Fruit fly (Drosophila melanogaster) whole organism, embryonic: Measurements from ENCODE around the gene CG2816.
A peak's percentile ranks its signal among the peaks of the same experiment; 100 is the strongest.

Experiments used
- Asciz ChIP-seq: fragments of 200-800 bp; sonication (Bioruptor generic); optimal IDR thresholded peaks from 2 replicates; lab custom pipeline; 2017; ENCODE audit warnings: missing biosample characterization, mild to moderate bottlenecking, missing genetic modification characterization, missing genetic modification reagents
- B-H2 ChIP-seq: fragments of 200-800 bp; sonication (Bioruptor generic); optimal IDR thresholded peaks from 2 replicates; lab custom pipeline; 2018; ENCODE audit warnings: missing biosample characterization, mild to moderate bottlenecking, missing genetic modification characterization
- BEAF-32 ChIP-seq: fragments of 200-800 bp; sonication (Bioruptor generic); optimal IDR thresholded peaks from 3 replicates; lab custom pipeline; 2017; ENCODE audit warnings: missing biosample characterization, missing genetic modification characterization, mild to moderate bottlenecking, moderate library complexity, missing genetic modification reagents
- CG10267 ChIP-seq: fragments of 200-800 bp; sonication (Bioruptor generic); optimal IDR thresholded peaks from 2 replicates; lab custom pipeline; 2018; ENCODE audit warnings: missing biosample characterization, mild to moderate bottlenecking, missing genetic modification characterization, moderate library complexity
- CG10321 ChIP-seq: fragments of 200-800 bp; sonication (Bioruptor generic); IDR thresholded peaks from 2 replicates; pipeline ENCODE4 v1.3.6; 2022; ENCODE audit warnings: missing biosample characterization, missing genetic modification characterization
- CG10959 ChIP-seq: fragments of 200-800 bp; sonication (Bioruptor generic); IDR thresholded peaks from 2 replicates; pipeline ENCODE4 v1.3.6; 2022; ENCODE audit warnings: missing biosample characterization, missing genetic modification characterization
- CG11696 ChIP-seq: fragments of 200-800 bp; sonication (Bioruptor generic); IDR thresholded peaks from 2 replicates; pipeline ENCODE4 v1.3.6; 2022; ENCODE audit warnings: missing biosample characterization, missing genetic modification characterization
- CG12104 ChIP-seq: fragments of 200-800 bp; sonication (Bioruptor generic); optimal IDR thresholded peaks from 3 replicates; lab custom pipeline; 2016; ENCODE audit warnings: missing biosample characterization, missing genetic modification characterization
- CG16813 ChIP-seq: fragments of 200-800 bp; sonication (Bioruptor generic); IDR thresholded peaks from 3 replicates; pipeline ENCODE4 v1.3.6; 2022; ENCODE audit warnings: missing biosample characterization, missing genetic modification characterization; ENCODE audit not compliant: partially characterized antibody
- CG16863 ChIP-seq: fragments of 200-800 bp; sonication (Bioruptor generic); optimal IDR thresholded peaks from 3 replicates; lab custom pipeline; 2016; ENCODE audit warnings: missing biosample characterization, missing genetic modification characterization
- CG17328 ChIP-seq: fragments of 200-800 bp; sonication (Bioruptor generic); IDR thresholded peaks from 2 replicates; pipeline ENCODE4 v1.3.6; 2022; ENCODE audit warnings: missing biosample characterization, missing genetic modification characterization
- CG17802 ChIP-seq: fragments of 200-800 bp; sonication (Bioruptor generic); optimal IDR thresholded peaks from 2 replicates; lab custom pipeline; 2018; ENCODE audit warnings: missing biosample characterization, mild to moderate bottlenecking, missing genetic modification characterization, moderate library complexity
- CG30403 ChIP-seq: fragments of 200-800 bp; sonication (Bioruptor generic); optimal IDR thresholded peaks from 3 replicates; lab custom pipeline; 2016; ENCODE audit warnings: missing biosample characterization, missing genetic modification characterization
- CG31224 ChIP-seq: fragments of 200-800 bp; sonication (Bioruptor generic); IDR thresholded peaks from 2 replicates; pipeline ENCODE4 v1.3.6; 2022; ENCODE audit warnings: missing biosample characterization, missing genetic modification characterization
- CG32772 ChIP-seq: fragments of 200-800 bp; sonication (Bioruptor generic); IDR thresholded peaks from 2 replicates; pipeline ENCODE4 v1.3.6; 2022; ENCODE audit warnings: missing biosample characterization, missing genetic modification characterization
- CG4404 ChIP-seq: fragments of 200-800 bp; sonication (Bioruptor generic); IDR thresholded peaks from 2 replicates; pipeline ENCODE4 v1.3.6; 2022; ENCODE audit warnings: missing biosample characterization, missing genetic modification characterization
- CG5953 ChIP-seq: fragments of 200-800 bp; sonication (Bioruptor generic); IDR thresholded peaks from 2 replicates; pipeline ENCODE4 v1.3.6; 2022; ENCODE audit warnings: missing biosample characterization, missing genetic modification characterization
- CG6175 ChIP-seq: fragments of 200-800 bp; sonication (Bioruptor generic); IDR thresholded peaks from 3 replicates; pipeline ENCODE4 v1.3.6; 2022; ENCODE audit warnings: missing biosample characterization, missing genetic modification characterization
- CG6254 ChIP-seq: fragments of 200-800 bp; sonication (Bioruptor generic); optimal IDR thresholded peaks from 3 replicates; lab custom pipeline; 2017; ENCODE audit warnings: mild to moderate bottlenecking, missing biosample characterization, missing genetic modification reagents, missing genetic modification characterization
- CG7963 ChIP-seq: fragments of 200-800 bp; sonication (Bioruptor generic); IDR thresholded peaks from 3 replicates; pipeline ENCODE4 v1.3.6; 2022; ENCODE audit warnings: missing biosample characterization, missing genetic modification characterization; ENCODE audit not compliant: partially characterized antibody
- CG8290 ChIP-seq, 3 experiments: fragments of 200-800 bp; sonication (Bioruptor generic); optimal IDR thresholded peaks; 2 replicates each; lab custom pipeline; 2016 to 2019; ENCODE audit warnings: missing biosample characterization in 3 of 3, missing genetic modification characterization in 3 of 3, mild to moderate bottlenecking in 2 of 3, moderate library complexity in 1 of 3
- CG8924 ChIP-seq: fragments of 200-800 bp; optimal IDR thresholded peaks from 3 replicates; lab custom pipeline; 2019; ENCODE audit warnings: missing biosample characterization, mild to moderate bottlenecking, missing genetic modification characterization, moderate library complexity
- Chrac-16 ChIP-seq: fragments of 200-800 bp; sonication (Bioruptor generic); optimal IDR thresholded peaks from 3 replicates; lab custom pipeline; 2016; ENCODE audit warnings: missing biosample characterization, missing genetic modification characterization
- E2f1 ChIP-seq: fragments of 200-800 bp; sonication (Bioruptor generic); IDR thresholded peaks from 2 replicates; pipeline ENCODE4 v1.3.6; 2022; ENCODE audit warnings: missing biosample characterization, missing genetic modification characterization
- ERR ChIP-seq: fragments of 200-800 bp; sonication (Bioruptor generic); optimal IDR thresholded peaks from 2 replicates; lab custom pipeline; 2016; ENCODE audit warnings: missing biosample characterization, missing genetic modification characterization
- Elba2 ChIP-seq: fragments of 200-800 bp; sonication (Bioruptor generic); optimal IDR thresholded peaks from 3 replicates; lab custom pipeline; 2016; ENCODE audit warnings: missing biosample characterization, missing genetic modification characterization
- Fer2 ChIP-seq: fragments of 200-800 bp; sonication (Bioruptor generic); optimal IDR thresholded peaks from 2 replicates; lab custom pipeline; 2018; ENCODE audit warnings: missing biosample characterization, mild to moderate bottlenecking, missing genetic modification characterization, moderate library complexity
- Fer3 ChIP-seq: fragments of 200-800 bp; sonication (Bioruptor generic); optimal IDR thresholded peaks from 2 replicates; lab custom pipeline; 2018; ENCODE audit warnings: missing biosample characterization, mild to moderate bottlenecking, missing genetic modification characterization, moderate library complexity
- Hey ChIP-seq: fragments of 200-800 bp; sonication (Bioruptor generic); optimal IDR thresholded peaks from 3 replicates; lab custom pipeline; 2018; ENCODE audit warnings: missing biosample characterization, mild to moderate bottlenecking, missing genetic modification characterization
- Hr3 ChIP-seq: fragments of 200-800 bp; sonication (Bioruptor generic); optimal IDR thresholded peaks from 3 replicates; lab custom pipeline; 2016; ENCODE audit warnings: missing biosample characterization, missing genetic modification characterization
- Jarid2 ChIP-seq: fragments of 200-800 bp; sonication (Bioruptor generic); optimal IDR thresholded peaks from 3 replicates; lab custom pipeline; 2017; ENCODE audit warnings: mild to moderate bottlenecking, missing biosample characterization, missing genetic modification reagents, missing genetic modification characterization
- MBD-R2 ChIP-seq: fragments of 200-800 bp; sonication (Bioruptor generic); IDR thresholded peaks from 2 replicates; pipeline ENCODE4 v1.3.6; 2022; ENCODE audit warnings: missing biosample characterization, missing genetic modification characterization
- Mrtf ChIP-seq: fragments of 200-800 bp; sonication (Bioruptor generic); IDR thresholded peaks from 3 replicates; pipeline ENCODE4 v1.3.6; 2022; ENCODE audit warnings: missing biosample characterization, missing genetic modification characterization
- Nf-YA ChIP-seq: fragments of 200-800 bp; sonication (Bioruptor generic); IDR thresholded peaks from 2 replicates; pipeline ENCODE4 v1.3.6; 2022; ENCODE audit warnings: missing biosample characterization, missing genetic modification characterization
- ato ChIP-seq: fragments of 200-800 bp; sonication (Bioruptor generic); IDR thresholded peaks from 2 replicates; pipeline ENCODE4 v1.3.6; 2022; ENCODE audit warnings: missing biosample characterization, missing genetic modification characterization; ENCODE audit not compliant: partially characterized antibody
- caup ChIP-seq: fragments of 200-800 bp; sonication (Bioruptor generic); optimal IDR thresholded peaks from 3 replicates; lab custom pipeline; 2017; ENCODE audit warnings: missing biosample characterization, mild to moderate bottlenecking, missing genetic modification characterization, moderate library complexity; ENCODE audit not compliant: severe bottlenecking
- cg ChIP-seq: fragments of 200-800 bp; sonication (Bioruptor generic); optimal IDR thresholded peaks from 3 replicates; lab custom pipeline; 2019; ENCODE audit warnings: missing biosample characterization, mild to moderate bottlenecking, missing genetic modification characterization, moderate library complexity
- dpn ChIP-seq, 2 experiments: fragments of 200-800 bp; sonication (Bioruptor generic); optimal IDR thresholded peaks; 3 replicates each; lab custom pipeline; 2016; ENCODE audit warnings: missing biosample characterization in 2 of 2, missing genetic modification characterization in 2 of 2
- ftz-f1 ChIP-seq: fragments of 200-800 bp; sonication (Bioruptor generic); optimal IDR thresholded peaks from 2 replicates; lab custom pipeline; 2016; ENCODE audit warnings: missing biosample characterization, missing genetic modification characterization
- her ChIP-seq: fragments of 200-800 bp; sonication (Bioruptor generic); optimal IDR thresholded peaks from 2 replicates; lab custom pipeline; 2016; ENCODE audit warnings: missing biosample characterization, missing genetic modification characterization
- insv ChIP-seq, 2 experiments: fragments of 200-800 bp; sonication (Bioruptor generic); optimal IDR thresholded peaks; 3 replicates each; lab custom pipeline; 2016 to 2018; ENCODE audit warnings: missing biosample characterization in 2 of 2, missing genetic modification characterization in 2 of 2
- mld ChIP-seq: fragments of 200-800 bp; sonication (Bioruptor generic); IDR thresholded peaks from 3 replicates; pipeline ENCODE4 v1.3.6; 2022; ENCODE audit warnings: missing biosample characterization, missing genetic modification characterization; ENCODE audit not compliant: partially characterized antibody
- onecut ChIP-seq: fragments of 200-800 bp; sonication (Bioruptor generic); IDR thresholded peaks from 2 replicates; pipeline ENCODE4 v1.3.6; 2022; ENCODE audit warnings: missing biosample characterization, missing genetic modification characterization
- otp ChIP-seq: fragments of 200-800 bp; sonication (Bioruptor generic); IDR thresholded peaks from 3 replicates; pipeline ENCODE4, ENCODE4 v1.3.6; 2022; ENCODE audit warnings: missing biosample characterization, missing genetic modification characterization
- ranshi ChIP-seq: fragments of 200-800 bp; sonication (Bioruptor generic); IDR thresholded peaks from 2 replicates; pipeline ENCODE4 v1.3.6; 2022; ENCODE audit warnings: missing biosample characterization, missing genetic modification characterization
- sens ChIP-seq: fragments of 200-800 bp; sonication (Bioruptor generic); peaks from one replicate; lab custom pipeline; 2016; ENCODE audit warnings: missing biosample characterization, missing genetic modification characterization
- sim ChIP-seq: fragments of 200-800 bp; sonication (Bioruptor generic); IDR thresholded peaks from 2 replicates; pipeline ENCODE4 v1.3.6; 2022; ENCODE audit warnings: missing biosample characterization, missing genetic modification characterization
- sob ChIP-seq: fragments of 200-800 bp; sonication (Bioruptor generic); IDR thresholded peaks from 2 replicates; pipeline ENCODE4 v1.3.6; 2022; ENCODE audit warnings: missing biosample characterization, missing genetic modification characterization
- zen ChIP-seq: fragments of 200-800 bp; sonication (Bioruptor generic); optimal IDR thresholded peaks from 3 replicates; lab custom pipeline; 2018; ENCODE audit warnings: missing biosample characterization, mild to moderate bottlenecking, missing genetic modification characterization, moderate library complexity
- zfh1 ChIP-seq: fragments of 200-800 bp; sonication (Bioruptor generic); IDR thresholded peaks from 3 replicates; pipeline ENCODE4 v1.3.6; 2022; ENCODE audit warnings: missing biosample characterization, missing genetic modification characterization
- zfh2 ChIP-seq: fragments of 200-800 bp; sonication (Bioruptor generic); optimal IDR thresholded peaks from 2 replicates; lab custom pipeline; 2016; ENCODE audit warnings: missing biosample characterization, missing genetic modification characterization

CG2816 gene

dm6 chr2L:3675770-3676169 lies 27.7 kb upstream of the CG2816 start (continued):
- TF ChIP-seq CG10959 (GFP tag; lab: Robert Waterston, UW): peak; percentile 55
- TF ChIP-seq onecut: peak; percentile 49; the same call in 1 of the 2 replicates
- TF ChIP-seq zfh1 (GFP tag; lab: Robert Waterston, UW): peak; percentile 71
- TF ChIP-seq ERR (GFP tag; lab: Kevin White, UChicago): no peak
- TF ChIP-seq caup (GFP tag; lab: Kevin White, UChicago): no peak
- TF ChIP-seq CG30403 (GFP tag; lab: Kevin White, UChicago): peak; percentile 10
- no peak for TF ChIP-seq CG6175 (GFP tag; lab: Robert Waterston, UW)
- no peak for TF ChIP-seq CG7963 (GFP tag; lab: Robert Waterston, UW)
- no peak for TF ChIP-seq CG12104
- TF ChIP-seq CG17802: peak; percentile 15
- TF ChIP-seq ranshi: no peak
- TF ChIP-seq CG11696 (GFP tag; lab: Robert Waterston, UW): no peak
- peak; percentile 46; the same call in 1 of the 2 replicates for TF ChIP-seq E2f1 (GFP tag; lab: Robert Waterston, UW)
- TF ChIP-seq CG17328 (GFP tag; lab: Robert Waterston, UW): peak; percentile 35; the same call in 1 of the 2 replicates
- TF ChIP-seq mld (GFP tag; lab: Robert Waterston, UW): no peak
- TF ChIP-seq BEAF-32 (GFP tag; lab: Kevin White, UChicago): no peak
- no peak for TF ChIP-seq CG8290 (GFP tag; optimal IDR thresholded peaks at IDR 0.05; lab: Kevin White, UChicago)
- TF ChIP-seq CG8290 (tag; optimal IDR thresholded peaks at IDR 0.05; lab: Kevin White, UChicago): no peak
- TF ChIP-seq sim (GFP tag; lab: Robert Waterston, UW): 0 out of 2 replicates have a peak, but pooled peaks have one; percentile 6
- TF ChIP-seq CG5953 (GFP tag; lab: Robert Waterston, UW): no peak
- peak; percentile 64 for TF ChIP-seq zen (tag; lab: Kevin White, UChicago)
- no peak for TF ChIP-seq zfh2 (GFP tag; lab: Kevin White, UChicago)
- no peak for TF ChIP-seq Elba2 (GFP tag; lab: Kevin White, UChicago)
- peak; percentile 32 for TF ChIP-seq CG6254 (GFP tag; lab: Kevin White, UChicago)
- no peak for TF ChIP-seq CG10321
- TF ChIP-seq CG31224 (GFP tag; lab: Robert Waterston, UW): no peak
- TF ChIP-seq sens (GFP tag; lab: Kevin White, UChicago): peak; percentile 89
- no peak for TF ChIP-seq ato (GFP tag; lab: Robert Waterston, UW)
- no peak for TF ChIP-seq Fer3 (tag; lab: Kevin White, UChicago)
- no peak for TF ChIP-seq dpn (GFP tag; optimal IDR thresholded peaks at IDR 0.05; lab: Kevin White, UChicago)
- 0 out of 3 replicates have a peak, but pooled peaks have one; percentile 23 for TF ChIP-seq Mrtf (GFP tag; lab: Robert Waterston, UW)
- TF ChIP-seq sob (GFP tag; lab: Robert Waterston, UW): no peak; the same call in 1 of the 2 replicates
- TF ChIP-seq CG32772 (GFP tag; lab: Robert Waterston, UW): 0 out of 2 replicates have a peak, but pooled peaks have one; percentile 7
- no peak for TF ChIP-seq cg (GFP tag; lab: Kevin White, UChicago)
- no peak for TF ChIP-seq insv (GFP tag; optimal IDR thresholded peaks at IDR 0.05; lab: Kevin White, UChicago)
- TF ChIP-seq otp (GFP tag; lab: Robert Waterston, UW): 0 out of 3 replicates have a peak, but pooled peaks have one; percentile 9
- TF ChIP-seq CG16863 (GFP tag; lab: Kevin White, UChicago): peak; percentile 12
- peak; percentile 41; the same call in 1 of the 2 replicates for TF ChIP-seq CG4404 (GFP tag; lab: Robert Waterston, UW)
- TF ChIP-seq B-H2 (GFP tag; lab: Kevin White, UChicago): no peak
- no peak for TF ChIP-seq Hey (tag; lab: Kevin White, UChicago)
- TF ChIP-seq Chrac-16 (GFP tag; lab: Kevin White, UChicago): peak; percentile 24
- no peak for TF ChIP-seq her
- TF ChIP-seq ftz-f1: no peak
- no peak for TF ChIP-seq Asciz (GFP tag; lab: Kevin White, UChicago)
- no peak for TF ChIP-seq Hr3 (GFP tag; lab: Kevin White, UChicago)
- TF ChIP-seq CG16813 (GFP tag; lab: Robert Waterston, UW): no peak
- peak; percentile 26 for TF ChIP-seq CG10267 (tag; lab: Kevin White, UChicago)
- TF ChIP-seq Jarid2 (GFP tag; lab: Kevin White, UChicago): no peak
- TF ChIP-seq Nf-YA (GFP tag; lab: Robert Waterston, UW): no peak
- no peak for TF ChIP-seq Fer2 (tag; lab: Kevin White, UChicago)
- peak; percentile 5 for TF ChIP-seq CG8924 (tag; lab: Kevin White, UChicago)
- no peak for TF ChIP-seq MBD-R2 (GFP tag; lab: Robert Waterston, UW)
